5 worm cellular contexts compared by ENCODE assay signal in the genomic region with DNA sequence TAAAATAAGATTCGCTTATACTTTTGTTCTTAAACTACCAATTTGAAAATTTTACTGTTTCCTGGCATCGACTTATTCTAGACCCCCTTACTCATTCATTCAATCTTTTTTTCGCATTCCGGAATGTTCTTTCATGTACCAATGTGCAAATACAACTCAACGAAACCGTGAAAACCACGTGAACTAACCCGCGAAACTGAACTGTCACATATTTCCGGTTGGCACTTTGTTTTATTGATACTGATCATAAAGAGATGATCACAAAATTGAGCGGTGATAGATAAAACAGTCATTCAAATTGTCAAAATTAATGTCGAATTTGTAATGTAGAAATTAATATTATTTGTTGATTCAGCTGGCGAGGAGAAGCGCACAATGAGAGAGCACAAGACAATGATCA.
A peak's percentile ranks its signal among the peaks of the same experiment; 100 is the strongest.
TF ChIP-seq lines count a peak whose summit lies in the region.

No protein-coding gene starts in this region.

TF ChIP-seq in whole organism, L1 larva, 84 proteins besides CTCF, POLR2A, EP300 and RAD21 (continues in another document):
- peak; percentile 77 for TF ChIP-seq elt-2 (tag; optimal IDR thresholded peaks at IDR 0.05; lab: Kevin White, UChicago)
- peak in 1 of 2 experiments; percentile 17 for TF ChIP-seq lin-35 (GFP tag; optimal IDR thresholded peaks at IDR 0.05; lab: Kevin White, UChicago)
- no peak for TF ChIP-seq tbx-2 (tag; optimal IDR thresholded peaks at IDR 0.05; lab: Kevin White, UChicago)
- peak in 1 of 2 experiments; percentile 18 for TF ChIP-seq mdl-1 (tag; optimal IDR thresholded peaks at IDR 0.05; lab: Kevin White, UChicago)
- peak; percentile 39 for TF ChIP-seq nhr-85 (tag; lab: Kevin White, UChicago)
- TF ChIP-seq nhr-12 (tag; optimal IDR thresholded peaks at IDR 0.05; lab: Kevin White, UChicago), result no peak
- no peak for TF ChIP-seq ama-1 (optimal IDR thresholded peaks at IDR 0.05; lab: Kevin White, UChicago)
- TF ChIP-seq fkh-4 (tag; optimal IDR thresholded peaks at IDR 0.05; lab: Kevin White, UChicago; ENCODE audit: borderline replicate concordance), result no peak
- TF ChIP-seq unc-98 (GFP tag; IDR thresholded peaks at IDR 0.05; lab: Robert Waterston, UW), result no peak
- TF ChIP-seq ets-5 (GFP tag; IDR thresholded peaks at IDR 0.05; lab: Robert Waterston, UW), result no peak
- TF ChIP-seq nhr-71 (tag; optimal IDR thresholded peaks at IDR 0.05; lab: Kevin White, UChicago), result peak; percentile 36
- TF ChIP-seq ceh-90 (tag; optimal IDR thresholded peaks at IDR 0.05; lab: Kevin White, UChicago), result no peak
- no peak for TF ChIP-seq dpl-1 (GFP tag; optimal IDR thresholded peaks at IDR 0.05; lab: Kevin White, UChicago)
- no peak for TF ChIP-seq snpc-4 (tag; optimal IDR thresholded peaks at IDR 0.05; lab: Kevin White, UChicago)
- no peak for TF ChIP-seq unc-30 (tag; optimal IDR thresholded peaks at IDR 0.05; lab: Kevin White, UChicago)
- TF ChIP-seq nhr-19 (GFP tag; conservative IDR thresholded peaks at IDR 0.05; lab: Robert Waterston, UW), result 0 out of 2 replicates have a peak, but pooled peaks have one; percentile 6
- TF ChIP-seq lin-14 (GFP tag; optimal IDR thresholded peaks at IDR 0.05; lab: Kevin White, UChicago), result peak; percentile 23

TF ChIP-seq in whole organism, L2 larva, 48 proteins besides CTCF, POLR2A, EP300 and RAD21 (continues in another document):
- TF ChIP-seq blmp-1 (tag; optimal IDR thresholded peaks at IDR 0.05; lab: Kevin White, UChicago; ENCODE audit: insufficient read depth) (no peak), unc-55 (GFP tag; optimal IDR thresholded peaks at IDR 0.05; lab: Kevin White, UChicago) (no peak), snpc-4 (tag; optimal IDR thresholded peaks at IDR 0.05; lab: Kevin White, UChicago) (no peak), lsy-2 (tag; optimal IDR thresholded peaks at IDR 0.05; lab: Kevin White, UChicago) (no peak), mdl-1 (tag; optimal IDR thresholded peaks at IDR 0.05; lab: Kevin White, UChicago) (no peak), gmeb-1 (tag; optimal IDR thresholded peaks at IDR 0.05; lab: Kevin White, UChicago) (peak; percentile 47), nhr-11 (tag; optimal IDR thresholded peaks at IDR 0.05; lab: Kevin White, UChicago) (no peak), sma-9 (GFP tag; optimal IDR thresholded peaks at IDR 0.05; lab: Kevin White, UChicago) (peak; percentile 83), sma-9 (tag; optimal IDR thresholded peaks at IDR 0.05; lab: Kevin White, UChicago) (no peak), nhr-25 (tag; optimal IDR thresholded peaks at IDR 0.05; lab: Kevin White, UChicago) (no peak), nhr-6 (tag; optimal IDR thresholded peaks at IDR 0.05; lab: Kevin White, UChicago) (no peak), F13H6.1 (tag; optimal IDR thresholded peaks at IDR 0.05; lab: Kevin White, UChicago) (no peak), mbf-1 (tag; optimal IDR thresholded peaks at IDR 0.05; lab: Kevin White, UChicago) (no peak), ceh-82 (tag; optimal IDR thresholded peaks at IDR 0.05; lab: Kevin White, UChicago) (no peak), R02D3.7 (tag; optimal IDR thresholded peaks at IDR 0.05; lab: Kevin White, UChicago) (no peak), mab-5 (tag; optimal IDR thresholded peaks at IDR 0.05; lab: Kevin White, UChicago) (no peak), ZK546.5 (tag; optimal IDR thresholded peaks at IDR 0.05; lab: Kevin White, UChicago) (no peak), lin-39 (tag; optimal IDR thresholded peaks at IDR 0.05; lab: Kevin White, UChicago) (no peak), alr-1 (tag; optimal IDR thresholded peaks at IDR 0.05; lab: Kevin White, UChicago) (no peak)

TF ChIP-seq in whole organism, L3 larva, 47 proteins besides CTCF, POLR2A, EP300 and RAD21:
- TF ChIP-seq jun-1 (tag; optimal IDR thresholded peaks at IDR 0.05; lab: Kevin White, UChicago) (peak; percentile 49), pha-4 (tag; optimal IDR thresholded peaks at IDR 0.05; lab: Kevin White, UChicago) (peak; percentile 69), elt-1 (tag; optimal IDR thresholded peaks at IDR 0.05; lab: Kevin White, UChicago) (no peak), nfya-1 (tag; optimal IDR thresholded peaks at IDR 0.05; lab: Kevin White, UChicago; ENCODE audit: insufficient read depth) (no peak), pqm-1 (tag; optimal IDR thresholded peaks at IDR 0.05; lab: Kevin White, UChicago) (peak; percentile 93), nhr-28 (tag; optimal IDR thresholded peaks at IDR 0.05; lab: Kevin White, UChicago) (no peak), elt-2 (tag; optimal IDR thresholded peaks at IDR 0.05; lab: Kevin White, UChicago) (peak; percentile 86), elt-3 (tag; optimal IDR thresholded peaks at IDR 0.05; lab: Kevin White, UChicago) (no peak)

TF ChIP-seq in whole organism, L4 larva, 104 proteins besides CTCF, POLR2A, EP300 and RAD21 (continues in another document):
- TF ChIP-seq dpl-1 (GFP tag; optimal IDR thresholded peaks at IDR 0.05; lab: Kevin White, UChicago), result peak; percentile 1
- TF ChIP-seq nhr-28 (tag; optimal IDR thresholded peaks at IDR 0.05; lab: Kevin White, UChicago), result peak; percentile 56
- TF ChIP-seq vab-7 (GFP tag; IDR thresholded peaks at IDR 0.05; lab: Robert Waterston, UW), result 0 out of 2 replicates have a peak, but pooled peaks have one; percentile 14
- no peak for TF ChIP-seq nhr-25 (tag; optimal IDR thresholded peaks at IDR 0.05; lab: Kevin White, UChicago; ENCODE audit: borderline replicate concordance, insufficient read depth)
- peak; percentile 23; the same call in 1 of the 2 replicates for TF ChIP-seq mdt-29 (GFP tag; IDR thresholded peaks at IDR 0.05; lab: Robert Waterston, UW)
- TF ChIP-seq dmd-6 (GFP tag; IDR thresholded peaks at IDR 0.05; lab: Robert Waterston, UW), result peak; percentile 97
- TF ChIP-seq hif-1 (tag; optimal IDR thresholded peaks at IDR 0.05; lab: Kevin White, UChicago), result no peak
- no peak for TF ChIP-seq aly-2 (tag; optimal IDR thresholded peaks at IDR 0.05; lab: Kevin White, UChicago)
- peak; percentile 88 for TF ChIP-seq lin-1 (GFP tag; IDR thresholded peaks at IDR 0.05; lab: Robert Waterston, UW)
- no peak for TF ChIP-seq dmd-9 (GFP tag; IDR thresholded peaks at IDR 0.05; lab: Robert Waterston, UW)
- TF ChIP-seq daf-8 (GFP tag; IDR thresholded peaks at IDR 0.05; lab: Robert Waterston, UW), result no peak
- no peak for TF ChIP-seq Y48G9A.11 (GFP tag; IDR thresholded peaks at IDR 0.05; lab: Robert Waterston, UW)
- TF ChIP-seq ztf-7 (tag; optimal IDR thresholded peaks at IDR 0.05; lab: Kevin White, UChicago), result no peak
- peak; percentile 80 for TF ChIP-seq hlh-11 (tag; optimal IDR thresholded peaks at IDR 0.05; lab: Kevin White, UChicago)
- peak; percentile 57; the same call in 1 of the 2 replicates for TF ChIP-seq tra-1 (GFP tag; IDR thresholded peaks at IDR 0.05; lab: Robert Waterston, UW)
- TF ChIP-seq skn-1 (tag; optimal IDR thresholded peaks at IDR 0.05; lab: Kevin White, UChicago), result no peak
- peak; percentile 87 for TF ChIP-seq dve-1 (tag; optimal IDR thresholded peaks at IDR 0.05; lab: Kevin White, UChicago; ENCODE audit: insufficient read depth)
- TF ChIP-seq unc-130 (GFP tag; optimal IDR thresholded peaks at IDR 0.05; lab: Kevin White, UChicago), result no peak
- TF ChIP-seq pqm-1 (tag; optimal IDR thresholded peaks at IDR 0.05; lab: Kevin White, UChicago), result peak; percentile 49
- TF ChIP-seq pha-4 (GFP tag; IDR thresholded peaks at IDR 0.05; lab: Robert Waterston, UW), result 0 out of 2 replicates have a peak, but pooled peaks have one; percentile 18
- TF ChIP-seq pha-4 (tag; optimal IDR thresholded peaks at IDR 0.05; lab: Kevin White, UChicago), result no peak
- TF ChIP-seq ceh-82 (tag; optimal IDR thresholded peaks at IDR 0.05; lab: Kevin White, UChicago), result no peak
- no peak for TF ChIP-seq lin-39 (tag; optimal IDR thresholded peaks at IDR 0.05; lab: Kevin White, UChicago)
- peak; percentile 67 for TF ChIP-seq hlh-30 (tag; optimal IDR thresholded peaks at IDR 0.05; lab: Kevin White, UChicago; ENCODE audit: insufficient read depth)

TF ChIP-seq in whole organism, young adult, 124 proteins besides CTCF, POLR2A, EP300 and RAD21 (continues in another document):
- TF ChIP-seq lin-26 (GFP tag; IDR thresholded peaks at IDR 0.05; lab: Robert Waterston, UW) (no peak), B0336.3 (GFP tag; IDR thresholded peaks at IDR 0.05; lab: Robert Waterston, UW) (no peak), F22D6.2 (tag; optimal IDR thresholded peaks at IDR 0.05; lab: Kevin White, UChicago) (peak; percentile 10), F10E7.11 (tag; optimal IDR thresholded peaks at IDR 0.05; lab: Kevin White, UChicago) (no peak), lin-54 (GFP tag; optimal IDR thresholded peaks at IDR 0.05; lab: Kevin White, UChicago) (peak; percentile 0), F49E8.2 (tag; optimal IDR thresholded peaks at IDR 0.05; lab: Kevin White, UChicago; ENCODE audit: insufficient read depth) (no peak), lag-1 (GFP tag; IDR thresholded peaks at IDR 0.05; lab: Robert Waterston, UW) (no peak), zim-3 (tag; optimal IDR thresholded peaks at IDR 0.05; lab: Kevin White, UChicago) (no peak), rpc-1 (optimal IDR thresholded peaks at IDR 0.05; lab: Kevin White, UChicago) (no peak), rpc-1 (tag; optimal IDR thresholded peaks at IDR 0.05; lab: Kevin White, UChicago) (no peak), nhr-120 (GFP tag; IDR thresholded peaks at IDR 0.05; lab: Robert Waterston, UW) (no peak), F52B5.7 (tag; optimal IDR thresholded peaks at IDR 0.05; lab: Kevin White, UChicago) (no peak), atf-7 (tag; optimal IDR thresholded peaks at IDR 0.05; lab: Kevin White, UChicago) (no peak), unc-62 (GFP tag; optimal IDR thresholded peaks at IDR 0.05; lab: Kevin White, UChicago) (peak; percentile 81), tbx-9 (tag; optimal IDR thresholded peaks at IDR 0.05; lab: Kevin White, UChicago; ENCODE audit: borderline replicate concordance) (no peak), ccch-3 (GFP tag; optimal IDR thresholded peaks at IDR 0.05; lab: Kevin White, UChicago) (no peak), ceh-79 (tag; optimal IDR thresholded peaks at IDR 0.05; lab: Kevin White, UChicago) (no peak), hlh-12 (tag; optimal IDR thresholded peaks at IDR 0.05; lab: Kevin White, UChicago) (no peak), snpc-3.4 (tag; optimal IDR thresholded peaks at IDR 0.05; lab: Kevin White, UChicago) (no peak), madf-3 (GFP tag; IDR thresholded peaks at IDR 0.05; lab: Robert Waterston, UW) (no peak), madf-10 (tag; optimal IDR thresholded peaks at IDR 0.05; lab: Kevin White, UChicago) (no peak), Y67H2A.10 (GFP tag; conservative IDR thresholded peaks at IDR 0.05; lab: Robert Waterston, UW) (no peak), xnd-1 (tag; optimal IDR thresholded peaks at IDR 0.05; lab: Kevin White, UChicago) (no peak), madf-6 (GFP tag; IDR thresholded peaks at IDR 0.05; lab: Robert Waterston, UW) (no peak), snpc-1.3 (tag; optimal IDR thresholded peaks at IDR 0.05; lab: Kevin White, UChicago; ENCODE audit: insufficient read depth) (no peak), egl-44 (GFP tag; IDR thresholded peaks at IDR 0.05; lab: Robert Waterston, UW) (no peak), B0035.1 (tag; optimal IDR thresholded peaks at IDR 0.05; lab: Kevin White, UChicago) (no peak), hrde-1 (tag; optimal IDR thresholded peaks at IDR 0.05; lab: Kevin White, UChicago; ENCODE audit: borderline replicate concordance) (no peak), bed-2 (GFP tag; IDR thresholded peaks at IDR 0.05; lab: Robert Waterston, UW) (no peak)
